Fruit fly (Drosophila melanogaster): ENCODE data around the gene CG33160.

CG33160 gene

DNA sequence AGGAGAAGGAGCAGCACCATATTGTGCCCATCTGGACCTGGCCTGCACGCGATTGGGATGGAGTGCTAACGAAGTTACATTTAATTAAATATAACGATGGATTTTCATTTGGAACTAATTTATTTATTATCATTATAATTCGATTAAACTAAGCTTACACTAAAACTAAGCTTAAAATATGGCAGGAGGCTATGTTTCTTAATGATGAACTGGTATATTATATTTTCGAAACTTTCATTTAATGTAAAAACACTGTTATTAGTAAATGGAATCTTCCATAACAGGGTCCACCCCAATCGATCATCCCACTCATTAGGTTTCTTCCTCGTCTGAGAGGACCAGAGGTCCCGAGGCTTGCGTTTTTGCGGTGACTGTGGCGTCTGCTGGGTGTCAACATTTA, 39.0 kb upstream of the CG33160 start:
- TF ChIP-seq Dll (optimal IDR thresholded peaks at IDR 0.05), result no peak
- no peak for TF ChIP-seq EcR (GFP tag; optimal IDR thresholded peaks at IDR 0.05)
- no peak for TF ChIP-seq CG8478 (optimal IDR thresholded peaks at IDR 0.05)
- no peak for TF ChIP-seq usp (GFP tag; optimal IDR thresholded peaks at IDR 0.05)

dm6 chr3L:3244244-3245144, 38.3 kb upstream of the CG33160 start, which contains the start of gene CG12078:
Gene CG12078, minus strand, starts transcription at chr3L:3244294.
- TF ChIP-seq Dll (optimal IDR thresholded peaks at IDR 0.05), result no peak
- no peak for TF ChIP-seq EcR (GFP tag; optimal IDR thresholded peaks at IDR 0.05)
- TF ChIP-seq usp (GFP tag; optimal IDR thresholded peaks at IDR 0.05), result no peak
- no peak for TF ChIP-seq psq (optimal IDR thresholded peaks at IDR 0.05)
- TF ChIP-seq CG8478 (optimal IDR thresholded peaks at IDR 0.05), result no peak
- TF ChIP-seq pan (optimal IDR thresholded peaks at IDR 0.05), result no peak

DNA sequence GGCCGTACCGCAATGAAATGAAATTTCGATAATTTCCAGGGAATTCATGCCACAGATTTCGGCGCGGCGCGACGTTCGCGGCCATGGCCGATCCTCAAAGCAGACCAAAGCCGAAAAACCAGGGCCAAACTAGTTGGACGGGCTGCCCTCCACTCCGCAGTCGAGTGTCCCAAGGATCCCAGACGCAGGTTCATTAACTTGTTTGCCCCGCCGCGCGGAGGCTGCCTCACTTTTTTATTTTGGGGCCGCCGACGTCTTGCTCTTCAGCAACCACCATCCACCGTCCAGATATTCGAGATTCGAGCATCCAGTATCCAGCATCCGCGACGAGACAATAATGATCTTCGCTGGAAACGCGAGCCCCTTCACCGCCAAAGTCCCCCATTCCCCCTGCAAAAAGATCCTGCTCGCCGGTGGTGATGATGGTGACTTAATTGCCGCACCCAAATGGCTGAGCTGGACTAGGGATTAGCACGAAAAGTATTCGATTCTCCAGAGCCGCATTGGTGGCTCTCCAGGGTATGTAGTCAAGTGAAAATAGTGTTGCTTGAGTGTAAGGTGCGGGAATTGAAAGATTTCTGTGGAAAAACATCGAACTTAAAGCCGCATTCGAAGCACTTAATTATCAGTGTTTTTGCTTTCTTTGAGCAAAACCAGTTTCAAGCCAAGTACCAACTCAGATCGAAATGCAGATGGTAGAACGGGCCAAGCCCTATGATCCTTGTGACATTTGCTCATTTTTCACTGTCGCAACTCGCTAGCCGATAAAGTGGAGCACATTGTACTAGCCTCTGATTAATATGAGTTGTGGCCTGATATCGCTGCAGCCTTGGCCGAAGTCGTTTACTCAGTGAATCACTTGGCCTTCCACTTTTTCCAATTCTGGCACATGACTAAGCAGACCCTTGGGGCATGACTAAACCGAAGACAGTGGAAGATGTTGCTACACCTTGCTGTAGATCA, 36.2 kb upstream of the CG33160 start:
- no peak for TF ChIP-seq psq (optimal IDR thresholded peaks at IDR 0.05)
- no peak for TF ChIP-seq CG8478 (optimal IDR thresholded peaks at IDR 0.05)
- TF ChIP-seq usp (GFP tag; optimal IDR thresholded peaks at IDR 0.05), result no peak
- TF ChIP-seq EcR (GFP tag; optimal IDR thresholded peaks at IDR 0.05), result peak; percentile 43 to 69

DNA sequence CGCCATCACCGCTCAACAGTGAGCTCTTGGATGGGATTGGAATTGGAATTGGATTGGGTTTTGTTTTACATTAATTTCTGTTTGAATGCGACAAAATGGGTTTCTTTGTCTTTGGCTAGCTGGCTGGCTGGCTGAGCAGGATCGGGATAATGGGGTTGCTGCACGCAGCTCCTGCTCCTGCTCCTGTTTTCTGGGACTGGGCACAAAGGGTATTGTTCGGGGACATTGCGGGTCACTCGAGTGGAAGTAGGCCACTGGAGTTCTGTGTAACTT, 35.1 kb upstream of the CG33160 start:
- no peak for TF ChIP-seq pan (optimal IDR thresholded peaks at IDR 0.05)
- TF ChIP-seq psq (optimal IDR thresholded peaks at IDR 0.05), result no peak
- no peak for TF ChIP-seq usp (GFP tag; optimal IDR thresholded peaks at IDR 0.05)
- TF ChIP-seq EcR (GFP tag; optimal IDR thresholded peaks at IDR 0.05), result peak in 1 of 2 experiments; percentile 61

DNA sequence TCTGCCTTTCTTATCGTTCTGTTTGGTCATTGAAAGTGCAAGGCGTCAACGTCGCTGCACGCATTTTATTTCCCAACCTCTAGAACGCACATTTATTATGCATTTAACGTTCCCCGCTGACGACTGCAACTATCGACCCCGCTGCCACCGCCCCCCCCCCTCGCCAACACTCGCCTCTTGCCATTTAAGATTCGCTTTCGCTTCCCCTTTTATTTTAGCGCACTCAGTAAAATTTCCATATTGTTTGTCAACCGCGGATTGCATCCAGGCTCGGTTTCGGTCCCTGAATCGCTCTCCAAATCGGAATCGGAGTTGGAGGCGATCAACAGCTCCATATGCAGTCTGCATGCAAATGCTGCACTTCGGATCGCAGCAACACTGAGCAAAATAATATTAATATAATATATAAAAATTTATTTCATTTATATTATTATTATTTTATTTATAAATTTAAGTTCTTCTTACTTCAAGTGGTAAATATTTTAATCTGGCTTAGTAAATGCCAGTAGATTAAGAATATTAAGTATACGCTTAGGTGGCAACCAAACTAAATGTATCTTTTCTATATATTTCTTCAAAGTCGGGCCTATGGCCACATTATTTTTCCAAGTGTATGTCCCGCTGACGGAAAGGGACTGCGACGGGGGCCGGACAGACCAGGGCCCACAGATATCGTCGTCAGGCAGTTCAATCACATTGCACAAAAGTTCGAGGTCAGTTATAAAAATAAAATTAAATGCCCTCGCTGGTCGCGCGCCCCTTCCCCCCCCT, 34.6 kb upstream of the CG33160 start:
- TF ChIP-seq psq (optimal IDR thresholded peaks at IDR 0.05) (no peak), CG8478 (optimal IDR thresholded peaks at IDR 0.05) (no peak), pan (optimal IDR thresholded peaks at IDR 0.05) (no peak), EcR (GFP tag; optimal IDR thresholded peaks at IDR 0.05) (no peak), usp (GFP tag; optimal IDR thresholded peaks at IDR 0.05) (no peak), Dll (optimal IDR thresholded peaks at IDR 0.05) (no peak)

- TF ChIP-seq EcR (GFP tag; optimal IDR thresholded peaks at IDR 0.05) (no peak), Dll (optimal IDR thresholded peaks at IDR 0.05) (no peak), psq (optimal IDR thresholded peaks at IDR 0.05) (no peak), usp (GFP tag; optimal IDR thresholded peaks at IDR 0.05) (no peak), pan (optimal IDR thresholded peaks at IDR 0.05) (no peak), CG8478 (optimal IDR thresholded peaks at IDR 0.05) (no peak)
Measured at dm6 chr3L:3239785-3240596, 33.8 kb upstream of the CG33160 start.

DNA sequence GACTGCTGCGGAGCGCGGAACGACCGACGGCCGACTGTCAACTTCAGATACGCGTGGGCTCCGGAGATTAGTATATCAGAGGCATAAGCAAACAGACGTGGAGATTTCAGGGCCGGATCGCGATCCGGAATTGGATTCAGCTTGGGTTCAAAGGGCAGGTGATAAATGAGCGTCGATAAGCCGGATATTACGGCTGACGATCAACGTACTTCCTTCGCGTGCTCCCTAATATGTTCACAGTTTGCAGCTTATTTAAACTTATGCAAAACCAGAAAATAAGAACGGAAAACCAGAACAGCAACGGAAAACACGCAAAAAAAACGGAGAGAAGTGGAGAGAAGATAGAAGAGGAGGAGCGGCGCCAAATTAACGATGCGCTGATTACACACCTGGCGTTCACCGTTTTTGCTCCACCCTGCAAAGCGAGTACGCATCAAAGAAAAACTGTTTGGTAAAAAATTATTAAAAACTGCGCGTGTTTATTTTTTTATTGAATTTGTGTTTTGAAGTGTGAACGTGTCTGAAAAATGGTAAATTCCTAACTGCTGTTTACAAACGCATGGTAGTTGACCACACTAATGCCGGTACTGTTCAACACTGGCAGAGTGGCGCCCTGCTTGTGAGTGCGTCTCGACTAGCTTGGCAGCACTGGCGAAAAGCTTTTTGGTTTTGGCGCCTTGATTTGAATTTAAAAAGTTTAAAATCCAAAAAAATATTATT, 33.0 kb upstream of the CG33160 start, which contains the start of gene CG17746:
CG17746 (minus strand) TSS at position 546 of the 720 bp plus-strand sequence.
- no peak for TF ChIP-seq Dll (optimal IDR thresholded peaks at IDR 0.05)
- TF ChIP-seq CG8478 (optimal IDR thresholded peaks at IDR 0.05), result no peak
- no peak for TF ChIP-seq EcR (GFP tag; optimal IDR thresholded peaks at IDR 0.05)
- TF ChIP-seq psq (optimal IDR thresholded peaks at IDR 0.05), result no peak
- no peak for TF ChIP-seq usp (GFP tag; optimal IDR thresholded peaks at IDR 0.05)
- no peak for TF ChIP-seq pan (optimal IDR thresholded peaks at IDR 0.05)

DNA sequence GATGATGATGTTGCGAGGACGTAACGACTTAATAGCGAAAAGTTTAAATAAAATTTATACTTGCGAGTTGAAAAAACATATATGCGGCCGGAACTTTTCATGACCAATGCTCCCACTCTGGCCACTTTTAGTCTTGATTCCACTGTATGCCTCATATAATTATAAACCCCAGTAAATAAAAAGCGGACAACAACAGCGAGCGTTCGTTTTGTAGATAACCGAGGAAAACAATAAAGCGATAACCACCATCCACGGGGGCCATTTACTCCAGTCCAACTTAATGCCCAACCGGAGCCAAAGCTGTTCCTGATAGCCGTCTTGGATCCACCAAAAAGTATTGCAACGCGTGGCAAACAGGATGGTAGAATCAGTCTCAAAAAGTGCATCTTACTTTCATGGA, 30.2 kb upstream of the CG33160 start:
- no peak for TF ChIP-seq Dll (optimal IDR thresholded peaks at IDR 0.05)
- TF ChIP-seq usp (GFP tag; optimal IDR thresholded peaks at IDR 0.05), result no peak
- TF ChIP-seq EcR (GFP tag; optimal IDR thresholded peaks at IDR 0.05), result no peak
- TF ChIP-seq CG8478 (optimal IDR thresholded peaks at IDR 0.05), result no peak
- no peak for TF ChIP-seq pan (optimal IDR thresholded peaks at IDR 0.05)
- TF ChIP-seq psq (optimal IDR thresholded peaks at IDR 0.05), result no peak

dm6 chr3L:3226458-3226783, 20.3 kb upstream of the CG33160 start:
- no peak for TF ChIP-seq Dll (optimal IDR thresholded peaks at IDR 0.05)
- no peak for TF ChIP-seq psq (optimal IDR thresholded peaks at IDR 0.05)
- TF ChIP-seq usp (GFP tag; optimal IDR thresholded peaks at IDR 0.05), result no peak
- no peak for TF ChIP-seq pan (optimal IDR thresholded peaks at IDR 0.05)
- TF ChIP-seq EcR (GFP tag; optimal IDR thresholded peaks at IDR 0.05), result no peak
- TF ChIP-seq CG8478 (optimal IDR thresholded peaks at IDR 0.05), result no peak

dm6 chr3L:3225769-3226457, 19.8 kb upstream of the CG33160 start:
- no peak for TF ChIP-seq EcR (GFP tag; optimal IDR thresholded peaks at IDR 0.05)
- peak; percentile 99 for TF ChIP-seq Dll (optimal IDR thresholded peaks at IDR 0.05)
- TF ChIP-seq pan (optimal IDR thresholded peaks at IDR 0.05), result no peak
- TF ChIP-seq usp (GFP tag; optimal IDR thresholded peaks at IDR 0.05), result no peak
- peak; percentile 53 for TF ChIP-seq CG8478 (optimal IDR thresholded peaks at IDR 0.05)
- TF ChIP-seq psq (optimal IDR thresholded peaks at IDR 0.05), result no peak
